Worm (Caenorhabditis elegans) whole organism, late embryonic: ENCODE results near the gene B0507.1.

Experiments
- C38D4.7 ChIP-seq: fragments of 200-800 bp; sonication (Bioruptor generic); optimal IDR thresholded peaks from 2 replicates; lab custom pipeline; 2018; ENCODE audit warnings: mild to moderate bottlenecking, missing genetic modification characterization, moderate library complexity, missing compliant biosample characterization
- K09A11.1 ChIP-seq: sonication (generic microtip); optimal IDR thresholded peaks from 2 replicates; lab custom pipeline; 2017; ENCODE audit warnings: antibody characterized with exemption, mild to moderate bottlenecking, missing genetic modification characterization, missing compliant biosample characterization; ENCODE audit not compliant: insufficient read depth
- ceh-2 ChIP-seq: sonication (generic microtip); optimal IDR thresholded peaks from 2 replicates; lab custom pipeline; 2016; ENCODE audit warnings: missing genotype, missing genetic modification characterization, missing compliant biosample characterization
- ceh-9 ChIP-seq: sonication (generic microtip); optimal IDR thresholded peaks from 2 replicates; lab custom pipeline; 2016; ENCODE audit warnings: mild to moderate bottlenecking, missing genetic modification characterization, inconsistent platforms, missing compliant biosample characterization
- elt-2 ChIP-seq: sonication (generic microtip); optimal IDR thresholded peaks from 2 replicates; lab custom pipeline; 2016; ENCODE audit warnings: missing genetic modification reagents, missing genetic modification characterization, missing compliant biosample characterization
- ets-4 ChIP-seq: sonication (generic microtip); optimal IDR thresholded peaks from 2 replicates; lab custom pipeline; 2016; ENCODE audit warnings: missing genetic modification characterization, missing compliant biosample characterization
- eyg-1 ChIP-seq: sonication (generic microtip); optimal IDR thresholded peaks from 2 replicates; lab custom pipeline; 2016; ENCODE audit warnings: missing genotype, missing genetic modification characterization, missing compliant biosample characterization
- fkh-10 ChIP-seq: fragments of 150-350 bp; optimal IDR thresholded peaks from 2 replicates; lab custom pipeline; 2014; ENCODE audit warnings: missing biosample characterization, missing genetic modification reagents, missing genetic modification characterization
- lin-11 ChIP-seq: fragments of 200-800 bp; sonication (Bioruptor generic); optimal IDR thresholded peaks from 2 replicates; lab custom pipeline; 2018; ENCODE audit warnings: mild to moderate bottlenecking, missing genetic modification characterization, missing compliant biosample characterization
- nfya-1 ChIP-seq: sonication (generic microtip); optimal IDR thresholded peaks from 2 replicates; lab custom pipeline; 2017; ENCODE audit warnings: missing genetic modification characterization, mild to moderate bottlenecking, missing compliant biosample characterization, antibody characterized with exemption, moderate library complexity
- pqm-1 ChIP-seq: sonication (generic microtip); optimal IDR thresholded peaks from 2 replicates; lab custom pipeline; 2016; ENCODE audit warnings: missing genetic modification characterization, missing compliant biosample characterization
- unc-55 ChIP-seq: sonication (generic microtip); optimal IDR thresholded peaks from 2 replicates; lab custom pipeline; 2017; ENCODE audit warnings: missing biosample characterization, missing genetic modification reagents, missing genetic modification characterization

DNA sequence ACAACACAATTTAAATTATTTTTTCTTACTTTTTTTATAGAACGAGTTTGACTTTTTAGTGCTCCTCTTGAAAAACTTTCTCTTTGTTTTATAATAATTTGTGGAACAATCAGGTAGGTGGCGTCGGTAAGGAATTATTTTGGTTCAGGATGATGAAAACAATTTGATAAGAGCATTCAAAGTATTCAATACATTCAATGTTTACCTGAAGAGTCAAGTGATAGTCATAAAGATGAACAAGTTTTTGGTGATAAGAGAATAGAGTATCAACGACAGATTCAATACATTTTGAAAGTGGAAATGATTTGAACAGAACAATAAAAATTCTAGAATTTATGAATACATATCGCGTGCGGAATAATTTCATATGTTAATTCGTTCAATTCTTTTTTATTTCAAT, 8.9 kb upstream of the B0507.1 start:
- TF ChIP-seq unc-55 (no peak), K09A11.1 (tag; lab: Kevin White, UChicago) (no peak), ets-4 (tag; lab: Kevin White, UChicago) (no peak), ceh-9 (no peak), C38D4.7 (GFP tag; lab: Kevin White, UChicago) (no peak), pqm-1 (no peak), nfya-1 (tag; lab: Kevin White, UChicago) (no peak), eyg-1 (no peak), lin-11 (tag; lab: Kevin White, UChicago) (no peak), elt-2 (peak; percentile 61), ceh-2 (tag; lab: Kevin White, UChicago) (no peak), fkh-10 (GFP tag; lab: Kevin White, UChicago) (no peak)
